Worm (Caenorhabditis elegans): Measurements from ENCODE around the gene ceh-43.

DNA sequence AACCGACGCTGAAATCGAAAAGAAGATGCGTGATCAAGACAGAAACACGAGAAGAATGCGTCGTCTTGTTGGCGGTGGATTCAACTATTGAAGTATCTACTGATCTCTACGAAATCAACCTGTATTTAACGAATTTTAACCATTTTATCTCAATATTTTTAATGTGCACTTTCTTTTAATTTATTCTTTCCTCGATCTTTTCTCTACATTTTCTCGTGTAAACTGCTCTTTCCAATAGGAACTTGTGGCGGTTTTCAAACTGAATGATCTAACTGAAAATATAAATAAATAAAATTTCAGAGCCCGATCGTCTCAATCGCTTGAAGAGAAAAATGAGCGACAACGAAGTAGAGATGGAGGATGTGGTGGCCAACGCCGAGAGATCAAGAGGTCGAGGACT is 43.8 kb downstream of the ceh-43 start, which contains the start of gene rnp-4:
- TF ChIP-seq lsy-12 (tag; optimal IDR thresholded peaks at IDR 0.05) = no peak
- no peak for TF ChIP-seq snpc-4 (tag; optimal IDR thresholded peaks at IDR 0.05)
- TF ChIP-seq aly-2 (tag; optimal IDR thresholded peaks at IDR 0.05) = no peak
- TF ChIP-seq sea-2 (GFP tag; optimal IDR thresholded peaks at IDR 0.05) = no peak
- no peak for TF ChIP-seq lin-15B (tag; optimal IDR thresholded peaks at IDR 0.05)
- no peak for TF ChIP-seq unc-62 (GFP tag; optimal IDR thresholded peaks at IDR 0.05)
- no peak for TF ChIP-seq ama-1 (optimal IDR thresholded peaks at IDR 0.05)

All from whole organism, L3 larva.